Fruit fly (Drosophila melanogaster) whole organism, embryonic: ENCODE results near the gene Cnot4.

Experiments used
- Atf-2 ChIP-seq: fragments of 200-800 bp; sonication (Bioruptor generic); optimal IDR thresholded peaks from 2 replicates; lab custom pipeline; 2016; ENCODE audit warnings: missing biosample characterization, missing genetic modification characterization
- Bdp1 ChIP-seq: fragments of 200-800 bp; sonication (Bioruptor generic); optimal IDR thresholded peaks from 3 replicates; lab custom pipeline; 2016; ENCODE audit warnings: missing biosample characterization, missing genetic modification characterization
- Bteb2 ChIP-seq: fragments of 200-800 bp; sonication (Bioruptor generic); optimal IDR thresholded peaks from 2 replicates; lab custom pipeline; 2016; ENCODE audit warnings: missing biosample characterization, missing genetic modification characterization
- CG10654 ChIP-seq: fragments of 200-800 bp; sonication (Bioruptor generic); optimal IDR thresholded peaks from 2 replicates; lab custom pipeline; 2016; ENCODE audit warnings: missing biosample characterization, missing genetic modification characterization
- CG11398 ChIP-seq: fragments of 200-800 bp; sonication (Bioruptor generic); optimal IDR thresholded peaks from 2 replicates; lab custom pipeline; 2016; ENCODE audit warnings: missing biosample characterization, missing genetic modification characterization
- CG1233 ChIP-seq: fragments of 200-800 bp; sonication (Bioruptor generic); optimal IDR thresholded peaks from 4 replicates; lab custom pipeline; 2018; ENCODE audit warnings: missing biosample characterization, mild to moderate bottlenecking, missing genetic modification characterization
- CG12391 ChIP-seq: fragments of 200-800 bp; sonication (Bioruptor generic); optimal IDR thresholded peaks from 3 replicates; lab custom pipeline; 2018; ENCODE audit warnings: missing biosample characterization, mild to moderate bottlenecking, missing genetic modification characterization, moderate library complexity
- CG13424 ChIP-seq: fragments of 200-800 bp; sonication (Bioruptor generic); optimal IDR thresholded peaks from 2 replicates; lab custom pipeline; 2019; ENCODE audit warnings: missing biosample characterization, mild to moderate bottlenecking, missing genetic modification characterization, moderate library complexity
- CG14441 ChIP-seq: fragments of 200-800 bp; sonication (Bioruptor generic); IDR thresholded peaks from 2 replicates; pipeline ENCODE4 v1.3.6; 2022; ENCODE audit warnings: missing biosample characterization, missing genetic modification characterization
- CG14860 ChIP-seq: fragments of 200-800 bp; sonication (Bioruptor generic); IDR thresholded peaks from 3 replicates; pipeline ENCODE4 v1.3.6; 2022; ENCODE audit warnings: missing biosample characterization, missing genetic modification characterization; ENCODE audit not compliant: partially characterized antibody
- CG15011 ChIP-seq: fragments of 200-800 bp; sonication (Bioruptor generic); optimal IDR thresholded peaks from 3 replicates; lab custom pipeline; 2018; ENCODE audit warnings: missing biosample characterization, mild to moderate bottlenecking, missing genetic modification characterization
- CG15601 ChIP-seq: fragments of 200-800 bp; sonication (Bioruptor generic); optimal IDR thresholded peaks from 3 replicates; lab custom pipeline; 2019; ENCODE audit warnings: missing biosample characterization, mild to moderate bottlenecking, missing genetic modification characterization, moderate library complexity
- CG1603 ChIP-seq: fragments of 200-800 bp; sonication (Bioruptor generic); optimal IDR thresholded peaks from 2 replicates; lab custom pipeline; 2019; ENCODE audit warnings: missing biosample characterization, mild to moderate bottlenecking, missing genetic modification characterization, moderate library complexity
- CG16815 ChIP-seq: fragments of 200-800 bp; sonication (Bioruptor generic); optimal IDR thresholded peaks from 3 replicates; lab custom pipeline; 2017; ENCODE audit warnings: missing biosample characterization, mild to moderate bottlenecking, missing genetic modification characterization
- CG17328 ChIP-seq: fragments of 200-800 bp; sonication (Bioruptor generic); IDR thresholded peaks from 2 replicates; pipeline ENCODE4 v1.3.6; 2022; ENCODE audit warnings: missing biosample characterization, missing genetic modification characterization
- CG17568 ChIP-seq: fragments of 200-800 bp; sonication (Bioruptor generic); optimal IDR thresholded peaks from 2 replicates; lab custom pipeline; 2018; ENCODE audit warnings: missing biosample characterization, mild to moderate bottlenecking, missing genetic modification characterization, moderate library complexity
- CG3065 ChIP-seq: fragments of 200-800 bp; sonication (Bioruptor generic); optimal IDR thresholded peaks from 2 replicates; lab custom pipeline; 2016; ENCODE audit warnings: missing biosample characterization, missing genetic modification characterization
- CG3281 ChIP-seq: fragments of 200-800 bp; sonication (Bioruptor generic); optimal IDR thresholded peaks from 3 replicates; lab custom pipeline; 2017; ENCODE audit warnings: missing biosample characterization, mild to moderate bottlenecking, missing genetic modification characterization
- CG6791 ChIP-seq: fragments of 200-800 bp; sonication (Bioruptor generic); IDR thresholded peaks from 3 replicates; pipeline ENCODE4 v1.3.6; 2022; ENCODE audit warnings: missing biosample characterization, missing genetic modification characterization; ENCODE audit not compliant: partially characterized antibody
- D19B ChIP-seq: fragments of 200-800 bp; sonication (Bioruptor generic); optimal IDR thresholded peaks from 2 replicates; lab custom pipeline; 2017; ENCODE audit warnings: missing biosample characterization, mild to moderate bottlenecking, missing genetic modification characterization
- Deaf1 ChIP-seq: fragments of 200-800 bp; optimal IDR thresholded peaks from 3 replicates; lab custom pipeline; 2019; ENCODE audit warnings: missing biosample characterization, mild to moderate bottlenecking, missing genetic modification characterization, moderate library complexity
- Dfd ChIP-seq, 2 experiments: fragments of >200 bp; optimal IDR thresholded peaks; 2 replicates each; lab custom pipeline; 2017; ENCODE audit warnings: missing biosample characterization in 2 of 2, missing genetic modification characterization in 2 of 2
- E2f1 ChIP-seq: fragments of 200-800 bp; sonication (Bioruptor generic); IDR thresholded peaks from 2 replicates; pipeline ENCODE4 v1.3.6; 2022; ENCODE audit warnings: missing biosample characterization, missing genetic modification characterization
- ERR ChIP-seq: fragments of 200-800 bp; sonication (Bioruptor generic); optimal IDR thresholded peaks from 2 replicates; lab custom pipeline; 2016; ENCODE audit warnings: missing biosample characterization, missing genetic modification characterization
- GATAe ChIP-seq: fragments of 200-800 bp; sonication (Bioruptor generic); conservative IDR thresholded peaks from 2 replicates; pipeline ENCODE4 v1.3.6; 2022; ENCODE audit warnings: missing biosample characterization, missing genetic modification characterization
- HmgZ ChIP-seq: fragments of 200-800 bp; sonication (Bioruptor generic); optimal IDR thresholded peaks from 2 replicates; lab custom pipeline; 2018; ENCODE audit warnings: missing biosample characterization, mild to moderate bottlenecking, missing genetic modification characterization
- Hsf ChIP-seq: fragments of 200-800 bp; sonication (Bioruptor generic); optimal IDR thresholded peaks from 3 replicates; lab custom pipeline; 2016; ENCODE audit warnings: missing biosample characterization, missing genetic modification characterization
- NfI ChIP-seq: fragments of 200-800 bp; sonication (Bioruptor generic); optimal IDR thresholded peaks from 3 replicates; lab custom pipeline; 2018; ENCODE audit warnings: missing biosample characterization, mild to moderate bottlenecking, missing genetic modification characterization, moderate library complexity
- Sry-β ChIP-seq: fragments of 200-800 bp; sonication (Bioruptor generic); optimal IDR thresholded peaks from 2 replicates; lab custom pipeline; 2018; ENCODE audit warnings: missing biosample characterization, mild to moderate bottlenecking, missing genetic modification characterization, moderate library complexity
- Trl ChIP-seq, 3 experiments: fragments of >200 bp in 2 of 3; fragments of 200-800 bp in 1 of 3; sonication (Bioruptor generic) in 1 of 3; optimal IDR thresholded peaks; 2 replicates in 1 of 3; 3 replicates in 2 of 3; lab custom pipeline; 2016 to 2017; ENCODE audit warnings: missing biosample characterization in 1 of 3, missing genetic modification characterization in 1 of 3
- Vsx1 ChIP-seq: fragments of 200-800 bp; sonication (Bioruptor generic); optimal IDR thresholded peaks from 2 replicates; lab custom pipeline; 2017; ENCODE audit warnings: missing biosample characterization, mild to moderate bottlenecking, missing genetic modification characterization, missing genetic modification reagents
- Xbp1 ChIP-seq: fragments of 200-800 bp; sonication (Bioruptor generic); optimal IDR thresholded peaks from 3 replicates; lab custom pipeline; 2016; ENCODE audit warnings: missing biosample characterization, mild to moderate bottlenecking, missing genetic modification characterization
- abd-A ChIP-seq: fragments of 200-800 bp; sonication (Bioruptor generic); optimal IDR thresholded peaks from 3 replicates; lab custom pipeline; 2019; ENCODE audit warnings: missing biosample characterization, mild to moderate bottlenecking, missing genetic modification characterization, moderate library complexity
- crc ChIP-seq: fragments of 200-800 bp; sonication (Bioruptor generic); optimal IDR thresholded peaks from 2 replicates; lab custom pipeline; 2016; ENCODE audit warnings: missing biosample characterization, missing genetic modification characterization
- cwo ChIP-seq: fragments of 200-800 bp; sonication (Bioruptor generic); optimal IDR thresholded peaks from 3 replicates; lab custom pipeline; 2017; ENCODE audit warnings: missing biosample characterization, missing genetic modification characterization, mild to moderate bottlenecking, moderate library complexity, missing genetic modification reagents
- dmrt11E ChIP-seq: fragments of 200-800 bp; sonication (Bioruptor generic); optimal IDR thresholded peaks from 3 replicates; lab custom pipeline; 2018; ENCODE audit warnings: missing biosample characterization, mild to moderate bottlenecking, missing genetic modification characterization, moderate library complexity
- en ChIP-seq: fragments of 200-800 bp; sonication (Bioruptor generic); optimal IDR thresholded peaks from 2 replicates; lab custom pipeline; 2016; ENCODE audit warnings: missing biosample characterization, missing genetic modification characterization
- exex ChIP-seq: fragments of 200-800 bp; sonication (Bioruptor generic); optimal IDR thresholded peaks from 4 replicates; lab custom pipeline; 2018; ENCODE audit warnings: missing biosample characterization, mild to moderate bottlenecking, missing genetic modification characterization, moderate library complexity
- gcm2 ChIP-seq: fragments of 200-800 bp; sonication (Bioruptor generic); optimal IDR thresholded peaks from 2 replicates; lab custom pipeline; 2016; ENCODE audit warnings: missing biosample characterization, missing genetic modification characterization
- grn ChIP-seq: fragments of 200-800 bp; sonication (Bioruptor generic); optimal IDR thresholded peaks from 3 replicates; lab custom pipeline; 2017; ENCODE audit warnings: missing biosample characterization, missing genetic modification characterization
- hbn ChIP-seq: fragments of 200-800 bp; sonication (Bioruptor generic); IDR thresholded peaks from 2 replicates; pipeline ENCODE4 v1.3.6; 2022; ENCODE audit warnings: missing biosample characterization, missing genetic modification characterization; ENCODE audit not compliant: partially characterized antibody
- hkb ChIP-seq, 2 experiments: fragments of 200-800 bp in 1 of 2; fragments of >200 bp in 1 of 2; sonication (Bioruptor generic) in 1 of 2; IDR thresholded peaks in 1 of 2; optimal IDR thresholded peaks in 1 of 2; 2 replicates each; pipeline versions ENCODE4 v1.3.6 to Lab custom; 2017 to 2022; ENCODE audit warnings: missing biosample characterization in 1 of 2, missing genetic modification characterization in 1 of 2
- lbe ChIP-seq: fragments of 200-800 bp; sonication (Bioruptor generic); optimal IDR thresholded peaks from 2 replicates; lab custom pipeline; 2016; ENCODE audit warnings: missing biosample characterization, mild to moderate bottlenecking, missing genetic modification characterization
- odd ChIP-seq: fragments of 200-800 bp; sonication (Bioruptor generic); optimal IDR thresholded peaks from 2 replicates; lab custom pipeline; 2017; ENCODE audit warnings: missing biosample characterization, mild to moderate bottlenecking, missing genetic modification characterization
- org-1 ChIP-seq: fragments of 200-800 bp; sonication (Bioruptor generic); optimal IDR thresholded peaks from 2 replicates; lab custom pipeline; 2017; ENCODE audit warnings: missing biosample characterization, missing genetic modification characterization
- repo ChIP-seq: fragments of 200-800 bp; sonication (Bioruptor generic); optimal IDR thresholded peaks from 2 replicates; lab custom pipeline; 2016; ENCODE audit warnings: missing biosample characterization, missing genetic modification characterization
- sug ChIP-seq: fragments of 200-800 bp; optimal IDR thresholded peaks from 2 replicates; lab custom pipeline; 2019; ENCODE audit warnings: missing biosample characterization, mild to moderate bottlenecking, missing genetic modification characterization, moderate library complexity
- unc-4 ChIP-seq: fragments of 200-800 bp; sonication (Bioruptor generic); IDR thresholded peaks from 2 replicates; pipeline ENCODE4 v1.3.6; 2022; ENCODE audit warnings: missing biosample characterization, missing genetic modification characterization; ENCODE audit not compliant: partially characterized antibody
- vvl ChIP-seq: fragments of 200-800 bp; sonication (Bioruptor generic); IDR thresholded peaks from 2 replicates; pipeline ENCODE4 v1.3.6; 2022; ENCODE audit warnings: missing biosample characterization, missing genetic modification characterization

The Cnot4 gene

dm6 chr2L:10408122-10408576, 11.6 kb downstream of the Cnot4 start, which contains the start of the genes Ip259 and RpS27A (continued):
- TF ChIP-seq Atf-2 (peak; percentile 47), CG3281 (peak; percentile 81), CG14441 (GFP tag; lab: Robert Waterston, UW) (peak; percentile 57; the same call in 1 of the 2 replicates), CG12391 (peak; percentile 68), CG13424 (tag; lab: Kevin White, UChicago) (peak; percentile 45), CG16815 (GFP tag; lab: Kevin White, UChicago) (peak; percentile 6), abd-A (tag; lab: Kevin White, UChicago) (no peak), CG15011 (GFP tag; lab: Kevin White, UChicago) (peak; percentile 69), Trl (optimal IDR thresholded peaks at IDR 0.05; lab: Kevin White, UChicago) (no peak), Trl (GFP tag; optimal IDR thresholded peaks at IDR 0.05; lab: Kevin White, UChicago) (peak; percentile 78), hbn (GFP tag; lab: Robert Waterston, UW) (no peak), Sry-β (GFP tag; lab: Kevin White, UChicago) (peak; percentile 53), NfI (GFP tag; lab: Kevin White, UChicago) (peak; percentile 93), Xbp1 (GFP tag; lab: Kevin White, UChicago) (peak; percentile 75), Vsx1 (peak; percentile 61), CG15601 (tag; lab: Kevin White, UChicago) (peak; percentile 55), Deaf1 (tag; lab: Kevin White, UChicago) (no peak), Dfd (GFP tag; optimal IDR thresholded peaks at IDR 0.05; lab: Kevin White, UChicago) (no peak), CG6791 (GFP tag; lab: Robert Waterston, UW) (no peak), CG11398 (peak; percentile 67), Bteb2 (GFP tag; lab: Kevin White, UChicago) (peak; percentile 55), sug (tag; lab: Kevin White, UChicago) (peak; percentile 75), CG14860 (GFP tag; lab: Robert Waterston, UW) (no peak), unc-4 (GFP tag; lab: Robert Waterston, UW) (no peak), exex (tag; lab: Kevin White, UChicago) (no peak), crc (GFP tag; lab: Kevin White, UChicago) (peak; percentile 56), hkb (optimal IDR thresholded peaks at IDR 0.05; lab: Kevin White, UChicago) (no peak), hkb (GFP tag; IDR thresholded peaks at IDR 0.05; lab: Robert Waterston, UW) (peak; percentile 68), odd (GFP tag; lab: Kevin White, UChicago) (peak; percentile 65), ERR (GFP tag; lab: Kevin White, UChicago) (no peak), GATAe (no peak), CG1603 (tag; lab: Kevin White, UChicago) (peak; percentile 100), CG10654 (GFP tag; lab: Kevin White, UChicago) (peak; percentile 69), gcm2 (GFP tag; lab: Kevin White, UChicago) (peak; percentile 10), CG17568 (peak; percentile 64), org-1 (GFP tag; lab: Kevin White, UChicago) (peak; percentile 40), Hsf (GFP tag; lab: Kevin White, UChicago) (peak; percentile 80), dmrt11E (tag; lab: Kevin White, UChicago) (peak; percentile 71), CG17328 (peak; percentile 87), lbe (GFP tag; lab: Kevin White, UChicago) (peak; percentile 61), CG3065 (peak; percentile 61), D19B (GFP tag; lab: Kevin White, UChicago) (peak; percentile 56), vvl (GFP tag; lab: Robert Waterston, UW) (peak; percentile 87), cwo (no peak), Bdp1 (GFP tag; lab: Kevin White, UChicago) (no peak), HmgZ (tag; lab: Kevin White, UChicago) (peak; percentile 71), grn (GFP tag; lab: Kevin White, UChicago) (no peak), repo (GFP tag; lab: Kevin White, UChicago) (peak; percentile 39), CG1233 (GFP tag; lab: Kevin White, UChicago) (peak; percentile 89), en (peak; percentile 63), E2f1 (GFP tag; lab: Robert Waterston, UW) (peak; percentile 61; the same call in 1 of the 2 replicates)
